Worm (Caenorhabditis elegans) whole organism, early embryonic: ENCODE measurements around the gene sri-39.
A peak's percentile ranks its signal among the peaks of the same experiment; 100 is the strongest.

Source experiments
- B0310.2 ChIP-seq: sonication (generic microtip); optimal IDR thresholded peaks from 2 replicates; lab custom pipeline; 2016; ENCODE audit warnings: mild to moderate bottlenecking, missing genetic modification characterization, missing compliant biosample characterization
- F13C5.2 ChIP-seq: sonication (generic microtip); optimal IDR thresholded peaks from 2 replicates; lab custom pipeline; 2017; ENCODE audit warnings: mild to moderate bottlenecking, missing genetic modification characterization, inconsistent platforms, missing compliant biosample characterization
- aly-1 ChIP-seq: sonication (generic microtip); optimal IDR thresholded peaks from 2 replicates; lab custom pipeline; 2016; ENCODE audit warnings: missing genetic modification characterization, missing compliant biosample characterization
- ama-1 ChIP-seq: fragments of 150-350 bp; optimal IDR thresholded peaks from 2 replicates; lab custom pipeline; 2014
- ceh-13 ChIP-seq: fragments of 200-800 bp; sonication (Bioruptor generic); optimal IDR thresholded peaks from 2 replicates; lab custom pipeline; 2018; ENCODE audit warnings: mild to moderate bottlenecking, missing genetic modification characterization, missing compliant biosample characterization
- ceh-36 ChIP-seq: sonication (generic microtip); optimal IDR thresholded peaks from 2 replicates; lab custom pipeline; 2016; ENCODE audit warnings: missing genetic modification characterization, inconsistent platforms, missing compliant biosample characterization
- ets-7 ChIP-seq: sonication (generic microtip); optimal IDR thresholded peaks from 2 replicates; lab custom pipeline; 2016; ENCODE audit warnings: missing genotype, missing genetic modification characterization, missing compliant biosample characterization
- flt-1 ChIP-seq: fragments of 200-800 bp; sonication (Bioruptor generic); IDR thresholded peaks from 2 replicates; pipeline ENCODE4 v1.3.6; 2022; ENCODE audit warnings: missing genetic modification characterization, missing compliant biosample characterization
- hmbx-1 ChIP-seq: sonication (generic microtip); optimal IDR thresholded peaks from 2 replicates; lab custom pipeline; 2016; ENCODE audit warnings: mild to moderate bottlenecking, missing genetic modification characterization, missing compliant biosample characterization
- hmg-4 ChIP-seq: fragments of 200-800 bp; sonication (Bioruptor generic); optimal IDR thresholded peaks from 2 replicates; lab custom pipeline; 2018; ENCODE audit warnings: mild to moderate bottlenecking, missing genetic modification characterization, missing compliant biosample characterization
- hnd-1 ChIP-seq: sonication (generic microtip); optimal IDR thresholded peaks from 2 replicates; lab custom pipeline; 2016; ENCODE audit warnings: missing genetic modification characterization, missing compliant biosample characterization
- pes-1 ChIP-seq: fragments of 200-800 bp; sonication (Bioruptor generic); IDR thresholded peaks from 2 replicates; pipeline ENCODE4 v1.3.6; 2022; ENCODE audit warnings: missing genetic modification reagents, missing genetic modification characterization, missing compliant biosample characterization
- scrt-1 ChIP-seq: fragments of 200-800 bp; sonication (Bioruptor generic); IDR thresholded peaks from 2 replicates; pipeline ENCODE4 v1.3.6; 2022; ENCODE audit warnings: missing genetic modification characterization, missing compliant biosample characterization
- sea-1 ChIP-seq: fragments of 200-800 bp; sonication (Bioruptor generic); conservative IDR thresholded peaks from 2 replicates; pipeline ENCODE4 v1.3.6; 2022; ENCODE audit warnings: missing genetic modification characterization, missing compliant biosample characterization
- tbx-11 ChIP-seq: fragments of 200-800 bp; sonication (Bioruptor generic); IDR thresholded peaks from 2 replicates; pipeline ENCODE4 v1.3.6; 2022; ENCODE audit warnings: missing genetic modification characterization, missing compliant biosample characterization
- tbx-37 ChIP-seq: fragments of 200-800 bp; sonication (Bioruptor generic); conservative IDR thresholded peaks from 2 replicates; pipeline ENCODE4 v1.3.6; 2022; ENCODE audit warnings: missing genetic modification reagents, missing genetic modification characterization, missing compliant biosample characterization
- tra-4 ChIP-seq: sonication (generic microtip); optimal IDR thresholded peaks from 2 replicates; lab custom pipeline; 2017; ENCODE audit warnings: missing genetic modification characterization, missing compliant biosample characterization

sri-39 gene

ce11 chrII:2627154-2627799 is 40.0 kb downstream of the sri-39 start, which contains the start of gene sri-71:
TSS of gene sri-71 (plus strand) at chrII:2627749.
- no peak for TF ChIP-seq hnd-1
- TF ChIP-seq tra-4 (tag; lab: Kevin White, UChicago) = no peak
- TF ChIP-seq aly-1 = no peak
- no peak for TF ChIP-seq scrt-1
- TF ChIP-seq tbx-11 (GFP tag; lab: Robert Waterston, UW) = no peak
- TF ChIP-seq B0310.2 (tag; lab: Kevin White, UChicago) = no peak
- TF ChIP-seq ama-1 = no peak
- TF ChIP-seq hmg-4 (GFP tag; lab: Kevin White, UChicago) = no peak
- no peak for TF ChIP-seq hmbx-1
- no peak for TF ChIP-seq ets-7 (tag; lab: Kevin White, UChicago)
- TF ChIP-seq sea-1 (GFP tag; lab: Robert Waterston, UW) = no peak
- no peak for TF ChIP-seq ceh-36
- no peak for TF ChIP-seq tbx-37 (GFP tag; lab: Robert Waterston, UW)

DNA sequence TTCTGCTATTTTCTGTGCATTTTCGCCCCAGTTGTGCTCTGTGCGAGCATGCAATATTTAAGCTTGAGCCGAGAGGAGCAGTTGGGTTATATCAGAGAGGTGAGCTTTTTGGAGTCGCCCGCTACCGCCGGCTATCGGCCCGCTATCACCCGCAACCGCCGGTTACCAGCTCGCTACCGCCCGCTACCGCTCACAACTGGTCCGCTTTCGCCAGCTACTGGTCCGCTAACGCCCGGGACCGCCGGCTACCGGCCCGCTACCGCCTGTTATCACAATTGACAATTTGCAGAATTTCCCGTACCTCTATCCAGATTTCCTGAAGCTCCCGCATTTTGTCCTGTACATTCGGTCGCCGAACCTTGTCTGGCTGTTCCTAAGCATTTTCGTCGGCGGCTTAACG is 41.1 kb downstream of the sri-39 start:
- TF ChIP-seq ceh-13 (GFP tag; lab: Kevin White, UChicago) (no peak), hmg-4 (GFP tag; lab: Kevin White, UChicago) (no peak), ceh-36 (no peak), F13C5.2 (tag; lab: Kevin White, UChicago) (no peak), scrt-1 (no peak)

DNA sequence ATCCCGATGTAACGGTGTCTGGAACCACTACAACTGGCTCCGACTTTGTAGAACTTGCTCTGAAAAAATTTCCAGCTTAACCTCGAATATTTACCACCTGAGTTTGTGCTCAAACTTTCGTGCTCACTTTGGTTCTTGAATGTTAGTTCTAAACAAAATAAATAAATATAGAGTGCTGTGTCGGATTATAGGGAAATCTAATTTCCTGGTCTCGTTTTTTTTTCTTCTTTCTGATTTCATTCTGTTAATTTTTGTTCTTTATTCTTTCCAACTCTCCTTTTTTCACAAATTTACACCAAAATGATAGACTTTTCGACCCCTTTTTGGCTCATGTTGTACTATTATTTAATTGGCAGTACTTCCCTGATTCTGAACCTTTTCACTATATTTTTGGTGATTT is 42.0 kb downstream of the sri-39 start, which contains the start of gene sri-37:
sri-37 (plus strand) TSS at position 301 of the 400 bp plus-strand sequence.
- TF ChIP-seq ets-7 (tag; lab: Kevin White, UChicago) (no peak), flt-1 (GFP tag; lab: Robert Waterston, UW) (no peak), B0310.2 (tag; lab: Kevin White, UChicago) (no peak), hnd-1 (no peak), ceh-13 (GFP tag; lab: Kevin White, UChicago) (no peak), scrt-1 (no peak), hmbx-1 (no peak), tra-4 (tag; lab: Kevin White, UChicago) (no peak), hmg-4 (GFP tag; lab: Kevin White, UChicago) (no peak), aly-1 (no peak), pes-1 (GFP tag; lab: Robert Waterston, UW) (no peak), tbx-37 (GFP tag; lab: Robert Waterston, UW) (no peak), sea-1 (GFP tag; lab: Robert Waterston, UW) (no peak), tbx-11 (GFP tag; lab: Robert Waterston, UW) (no peak), ceh-36 (no peak), F13C5.2 (tag; lab: Kevin White, UChicago) (no peak)

DNA sequence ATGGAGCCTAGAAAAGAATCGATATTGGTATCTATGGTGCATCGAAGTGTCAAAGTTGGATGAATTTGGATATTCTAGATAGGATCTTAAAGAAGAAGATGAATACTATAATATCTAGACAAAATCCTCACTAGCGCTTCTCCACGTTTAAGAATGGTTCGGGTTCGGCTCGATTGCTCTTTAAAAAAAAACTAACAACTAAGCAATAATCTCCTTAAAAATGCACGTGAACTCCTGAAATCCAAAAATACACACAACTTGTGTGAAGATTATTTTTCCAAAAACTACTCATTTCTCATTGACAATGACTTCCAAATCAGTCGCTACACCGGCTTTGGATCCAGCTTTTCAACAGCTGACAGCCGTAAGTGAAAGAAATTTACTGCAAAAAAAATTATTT is 43.9 kb downstream of the sri-39 start, which contains the start of gene D2062.1:
D2062.1 (plus strand) TSS at position 301 of the 400 bp plus-strand sequence.
- TF ChIP-seq hmbx-1 = no peak
- no peak for TF ChIP-seq hnd-1
- no peak for TF ChIP-seq ama-1
- TF ChIP-seq ceh-13 (GFP tag; lab: Kevin White, UChicago) = no peak
- no peak for TF ChIP-seq ceh-36
- no peak for TF ChIP-seq pes-1 (GFP tag; lab: Robert Waterston, UW)
- TF ChIP-seq F13C5.2 (tag; lab: Kevin White, UChicago) = no peak
- no peak for TF ChIP-seq B0310.2 (tag; lab: Kevin White, UChicago)

ce11 chrII:2632194-2632593 is 44.9 kb downstream of the sri-39 start:
- TF ChIP-seq ceh-36 = peak; percentile 76

DNA sequence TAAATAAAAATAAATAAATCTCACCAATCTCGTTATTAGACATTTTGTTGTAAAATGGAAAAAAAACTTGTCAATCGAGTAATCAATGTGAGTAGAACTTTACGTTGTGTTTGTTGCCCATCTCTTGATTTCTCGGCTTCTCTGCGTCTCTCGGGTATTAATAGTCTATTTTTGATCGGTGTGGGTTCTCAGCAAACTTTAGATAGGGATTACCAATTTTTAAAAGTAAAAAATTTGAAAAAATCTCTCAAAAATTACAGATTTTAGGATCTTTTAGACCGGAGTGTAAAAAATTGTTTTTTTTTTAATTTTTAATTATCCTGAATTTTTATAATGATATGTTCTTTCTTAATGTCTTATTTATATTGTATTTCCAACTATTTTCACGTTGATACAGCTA is 50.1 kb downstream of the sri-39 start, which contains the start of gene F22E5.21:
F22E5.21 (minus strand) TSS at position 101 of the 400 bp plus-strand sequence.
- TF ChIP-seq ama-1 (no peak), flt-1 (GFP tag; lab: Robert Waterston, UW) (no peak), tbx-11 (GFP tag; lab: Robert Waterston, UW) (no peak), tra-4 (tag; lab: Kevin White, UChicago) (no peak), scrt-1 (no peak), pes-1 (GFP tag; lab: Robert Waterston, UW) (no peak), B0310.2 (tag; lab: Kevin White, UChicago) (no peak), ceh-13 (GFP tag; lab: Kevin White, UChicago) (no peak), hmbx-1 (no peak), ets-7 (tag; lab: Kevin White, UChicago) (no peak), hnd-1 (no peak), F13C5.2 (tag; lab: Kevin White, UChicago) (no peak), ceh-36 (no peak)

DNA sequence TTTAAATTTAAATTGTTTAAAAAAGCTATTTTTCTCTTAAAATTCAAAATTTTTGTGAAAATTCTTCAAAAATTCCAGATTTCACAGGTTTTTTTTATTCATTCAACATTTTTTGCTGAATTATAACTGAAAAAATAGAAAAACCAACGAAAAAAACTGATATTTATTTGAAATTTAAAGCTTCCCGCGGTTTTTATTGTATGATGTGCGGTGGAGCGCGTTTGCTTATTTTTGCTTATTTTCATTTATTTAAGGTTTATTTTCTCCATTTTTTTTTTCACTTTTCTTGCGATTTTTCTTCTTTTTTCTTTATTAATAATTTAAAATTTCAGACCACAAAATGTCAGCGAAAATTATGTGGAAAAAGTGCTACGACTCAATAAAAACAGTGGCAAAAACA is 50.8 kb downstream of the sri-39 start, which contains the start of gene F22E5.9:
F22E5.9 (plus strand) TSS at position 327 of the 400 bp plus-strand sequence.
- TF ChIP-seq tra-4 (tag; lab: Kevin White, UChicago) (no peak), F13C5.2 (tag; lab: Kevin White, UChicago) (no peak), ceh-13 (GFP tag; lab: Kevin White, UChicago) (no peak), flt-1 (GFP tag; lab: Robert Waterston, UW) (no peak), hmg-4 (GFP tag; lab: Kevin White, UChicago) (no peak), hnd-1 (no peak), sea-1 (GFP tag; lab: Robert Waterston, UW) (no peak), ceh-36 (no peak), tbx-37 (GFP tag; lab: Robert Waterston, UW) (no peak), pes-1 (GFP tag; lab: Robert Waterston, UW) (no peak), hmbx-1 (no peak), ets-7 (tag; lab: Kevin White, UChicago) (no peak), ama-1 (no peak), B0310.2 (tag; lab: Kevin White, UChicago) (no peak), scrt-1 (no peak), tbx-11 (GFP tag; lab: Robert Waterston, UW) (no peak), aly-1 (no peak)
